Worm (Caenorhabditis elegans) whole organism, L1 larva: ENCODE measurements around the gene daf-14.

Experiments
- C04F5.9 ChIP-seq: sonication (generic microtip); optimal IDR thresholded peaks from 2 replicates; lab custom pipeline; 2016; ENCODE audit warnings: missing genetic modification characterization, missing compliant biosample characterization
- C16A3.4 ChIP-seq: fragments of 150-350 bp; optimal IDR thresholded peaks from 2 replicates; lab custom pipeline; 2014; ENCODE audit warnings: missing biosample characterization, missing genetic modification characterization
- C34B4.2 ChIP-seq: sonication (generic microtip); optimal IDR thresholded peaks from 2 replicates; lab custom pipeline; 2017; ENCODE audit warnings: mild to moderate bottlenecking, missing genetic modification characterization, missing compliant biosample characterization
- aha-1 ChIP-seq: fragments of 150-350 bp; optimal IDR thresholded peaks from 2 replicates; lab custom pipeline; 2014; ENCODE audit warnings: missing biosample characterization, missing genetic modification characterization
- alr-1 ChIP-seq: fragments of 200-800 bp; sonication (Bioruptor generic); optimal IDR thresholded peaks from 2 replicates; lab custom pipeline; 2018; ENCODE audit warnings: borderline replicate concordance, mild to moderate bottlenecking, missing genetic modification characterization, missing compliant biosample characterization
- aly-2 ChIP-seq: fragments of 150-350 bp; optimal IDR thresholded peaks from 2 replicates; lab custom pipeline; 2014; ENCODE audit warnings: missing biosample characterization, missing genetic modification characterization
- ama-1 ChIP-seq: fragments of 150-350 bp; optimal IDR thresholded peaks from 2 replicates; lab custom pipeline; 2014
- blmp-1 ChIP-seq: fragments of 150-350 bp; optimal IDR thresholded peaks from 2 replicates; lab custom pipeline; 2014; ENCODE audit warnings: missing biosample characterization, missing genetic modification characterization
- ceh-63 ChIP-seq: fragments of 200-800 bp; sonication (Bioruptor generic); optimal IDR thresholded peaks from 2 replicates; lab custom pipeline; 2018; ENCODE audit warnings: mild to moderate bottlenecking, missing genetic modification characterization, missing compliant biosample characterization
- ceh-8 ChIP-seq: fragments of 200-800 bp; sonication (Bioruptor generic); optimal IDR thresholded peaks from 2 replicates; lab custom pipeline; 2018; ENCODE audit warnings: mild to moderate bottlenecking, missing genetic modification characterization, moderate library complexity, missing compliant biosample characterization
- ceh-82 ChIP-seq, 3 experiments: fragments of 150-350 bp in 1 of 3; sonication (generic microtip) in 2 of 3; optimal IDR thresholded peaks; 2 replicates each; lab custom pipeline; 2014 to 2017; ENCODE audit warnings: missing biosample characterization in 3 of 3, missing genetic modification characterization in 3 of 3
- ces-1 ChIP-seq: fragments of 150-350 bp; optimal IDR thresholded peaks from 2 replicates; lab custom pipeline; 2014; ENCODE audit warnings: missing biosample characterization, missing genetic modification reagents, missing genetic modification characterization
- dpl-1 ChIP-seq, 3 experiments: fragments of 150-350 bp in 2 of 3; sonication (generic microtip) in 1 of 3; optimal IDR thresholded peaks; 2 replicates each; lab custom pipeline; 2014 to 2017; ENCODE audit warnings: missing biosample characterization in 3 of 3, missing genetic modification characterization in 3 of 3, missing genetic modification reagents in 3 of 3
- egl-13 ChIP-seq: sonication (generic microtip); optimal IDR thresholded peaks from 2 replicates; lab custom pipeline; 2016; ENCODE audit warnings: missing genotype, missing genetic modification reagents, missing genetic modification characterization, missing compliant biosample characterization
- elt-3 ChIP-seq, 6 experiments: fragments of 150-350 bp in 1 of 6; sonication (generic microtip); optimal IDR thresholded peaks; 2 replicates each; lab custom pipeline; 2017 to 2018; ENCODE audit warnings: missing biosample characterization in 6 of 6, missing genetic modification characterization in 6 of 6, inconsistent platforms in 1 of 6
- fkh-10 ChIP-seq: sonication (generic microtip); optimal IDR thresholded peaks from 2 replicates; lab custom pipeline; 2017; ENCODE audit warnings: missing biosample characterization, missing genetic modification reagents, missing genetic modification characterization
- hlh-17 ChIP-seq: fragments of 200-800 bp; sonication (Bioruptor generic); optimal IDR thresholded peaks from 2 replicates; lab custom pipeline; 2018; ENCODE audit warnings: missing genetic modification characterization, mild to moderate bottlenecking, missing compliant biosample characterization, moderate library complexity, borderline replicate concordance
- hlh-4 ChIP-seq: sonication (generic microtip); optimal IDR thresholded peaks from 2 replicates; lab custom pipeline; 2016; ENCODE audit warnings: mild to moderate bottlenecking, missing genetic modification characterization, missing compliant biosample characterization
- hpl-2 ChIP-seq: fragments of 150-350 bp; optimal IDR thresholded peaks from 2 replicates; lab custom pipeline; 2014; ENCODE audit warnings: missing biosample characterization, missing genetic modification reagents, missing genetic modification characterization
- irx-1 ChIP-seq: sonication (generic microtip); optimal IDR thresholded peaks from 2 replicates; lab custom pipeline; 2016; ENCODE audit warnings: missing genetic modification characterization, missing compliant biosample characterization
- isw-1 ChIP-seq: fragments of 200-800 bp; sonication (Bioruptor generic); IDR thresholded peaks from 2 replicates; pipeline ENCODE4 v1.3.6; 2022; ENCODE audit warnings: missing genetic modification characterization, missing compliant biosample characterization
- lin-14 ChIP-seq: fragments of 200-800 bp; sonication (Bioruptor generic); optimal IDR thresholded peaks from 2 replicates; lab custom pipeline; 2018; ENCODE audit warnings: mild to moderate bottlenecking, missing genetic modification characterization, moderate library complexity, missing compliant biosample characterization
- lin-39 ChIP-seq: fragments of 150-350 bp; optimal IDR thresholded peaks from 2 replicates; lab custom pipeline; 2014; ENCODE audit warnings: missing biosample characterization, missing genetic modification reagents, missing genetic modification characterization
- lir-3 ChIP-seq: sonication (generic microtip); optimal IDR thresholded peaks from 2 replicates; lab custom pipeline; 2016; ENCODE audit warnings: mild to moderate bottlenecking, missing genetic modification characterization, moderate library complexity, missing compliant biosample characterization; ENCODE audit not compliant: poor library complexity
- mab-9 ChIP-seq: fragments of 200-800 bp; sonication (Bioruptor generic); IDR thresholded peaks from 2 replicates; pipeline ENCODE4 v1.3.6; 2022; ENCODE audit warnings: missing genetic modification reagents, missing genetic modification characterization, missing compliant biosample characterization
- mdl-1 ChIP-seq, 2 experiments: fragments of 150-350 bp; optimal IDR thresholded peaks; 2 replicates each; lab custom pipeline; 2014 to 2017; ENCODE audit warnings: missing biosample characterization in 2 of 2, missing genetic modification characterization in 2 of 2, inconsistent platforms in 1 of 2
- mep-1 ChIP-seq: fragments of 150-350 bp; optimal IDR thresholded peaks from 2 replicates; lab custom pipeline; 2014; ENCODE audit warnings: missing biosample characterization, missing genetic modification characterization
- nhr-11 ChIP-seq: fragments of 150-350 bp; optimal IDR thresholded peaks from 2 replicates; lab custom pipeline; 2014; ENCODE audit warnings: missing biosample characterization, missing genetic modification characterization
- nhr-19 ChIP-seq: fragments of 200-800 bp; sonication (Bioruptor generic); conservative IDR thresholded peaks from 2 replicates; pipeline ENCODE4 v1.3.6; 2022; ENCODE audit warnings: missing genetic modification characterization, missing compliant biosample characterization
- nhr-237 ChIP-seq: fragments of 150-350 bp; optimal IDR thresholded peaks from 2 replicates; lab custom pipeline; 2014; ENCODE audit warnings: missing biosample characterization, missing genetic modification characterization
- nhr-28 ChIP-seq: fragments of 150-350 bp; optimal IDR thresholded peaks from 2 replicates; lab custom pipeline; 2014; ENCODE audit warnings: missing biosample characterization, missing genetic modification characterization
- nhr-47 ChIP-seq: sonication (generic microtip); optimal IDR thresholded peaks from 2 replicates; lab custom pipeline; 2016; ENCODE audit warnings: mild to moderate bottlenecking, missing genetic modification characterization, moderate library complexity, missing compliant biosample characterization
- nhr-76 ChIP-seq: sonication (generic microtip); optimal IDR thresholded peaks from 2 replicates; lab custom pipeline; 2017; ENCODE audit warnings: missing biosample characterization, missing genetic modification characterization
- nhr-77 ChIP-seq: fragments of 150-350 bp; optimal IDR thresholded peaks from 2 replicates; lab custom pipeline; 2014; ENCODE audit warnings: missing biosample characterization, missing genetic modification characterization
- nhr-84 ChIP-seq: sonication (generic microtip); optimal IDR thresholded peaks from 2 replicates; lab custom pipeline; 2017; ENCODE audit warnings: missing biosample characterization, missing genetic modification characterization
- nhr-85 ChIP-seq: sonication (generic microtip); peaks from one replicate; lab custom pipeline; 2016; ENCODE audit warnings: missing genetic modification characterization, inconsistent platforms, missing compliant biosample characterization
- nhr-90 ChIP-seq: sonication (generic microtip); optimal IDR thresholded peaks from 2 replicates; lab custom pipeline; 2016; ENCODE audit warnings: mild to moderate bottlenecking, missing genetic modification characterization, missing compliant biosample characterization; ENCODE audit not compliant: poor library complexity
- pax-3 ChIP-seq: fragments of 200-800 bp; sonication (Bioruptor generic); optimal IDR thresholded peaks from 2 replicates; lab custom pipeline; 2018; ENCODE audit warnings: mild to moderate bottlenecking, missing genetic modification characterization, moderate library complexity, missing compliant biosample characterization
- pqm-1 ChIP-seq: sonication (generic microtip); optimal IDR thresholded peaks from 3 replicates; lab custom pipeline; 2017; ENCODE audit warnings: missing biosample characterization, missing genetic modification characterization
- snpc-4 ChIP-seq: fragments of 150-350 bp; optimal IDR thresholded peaks from 2 replicates; lab custom pipeline; 2014; ENCODE audit warnings: missing biosample characterization, missing genetic modification characterization
- sox-4 ChIP-seq: sonication (generic microtip); optimal IDR thresholded peaks from 2 replicates; lab custom pipeline; 2016; ENCODE audit warnings: missing genetic modification characterization, missing compliant biosample characterization
- sptf-1 ChIP-seq: fragments of 150-350 bp; optimal IDR thresholded peaks from 2 replicates; lab custom pipeline; 2014; ENCODE audit warnings: missing biosample characterization, missing genetic modification characterization
- sup-37 ChIP-seq: fragments of 200-800 bp; sonication (Bioruptor generic); optimal IDR thresholded peaks from 2 replicates; lab custom pipeline; 2018; ENCODE audit warnings: mild to moderate bottlenecking, missing genetic modification characterization, missing compliant biosample characterization
- swsn-7 ChIP-seq: sonication (generic microtip); optimal IDR thresholded peaks from 2 replicates; lab custom pipeline; 2016; ENCODE audit warnings: missing genetic modification characterization, missing compliant biosample characterization
- tlp-1 ChIP-seq: fragments of 150-350 bp; optimal IDR thresholded peaks from 2 replicates; lab custom pipeline; 2014; ENCODE audit warnings: missing biosample characterization, missing genetic modification characterization
- unc-86 ChIP-seq: sonication (generic microtip); optimal IDR thresholded peaks from 2 replicates; lab custom pipeline; 2016; ENCODE audit warnings: missing genetic modification characterization, missing compliant biosample characterization
- unc-98 ChIP-seq: fragments of 200-800 bp; sonication (Bioruptor generic); IDR thresholded peaks from 2 replicates; pipeline ENCODE4 v1.3.6; 2022; ENCODE audit warnings: missing genetic modification characterization, missing compliant biosample characterization
- xbp-1 ChIP-seq: sonication (generic microtip); optimal IDR thresholded peaks from 2 replicates; lab custom pipeline; 2016; ENCODE audit warnings: missing genetic modification characterization, missing compliant biosample characterization
- zag-1 ChIP-seq: fragments of 150-350 bp; optimal IDR thresholded peaks from 2 replicates; lab custom pipeline; 2014; ENCODE audit warnings: missing biosample characterization, missing genetic modification characterization
- zip-4 ChIP-seq: fragments of 200-800 bp; sonication (Bioruptor generic); optimal IDR thresholded peaks from 2 replicates; lab custom pipeline; 2018; ENCODE audit warnings: mild to moderate bottlenecking, missing genetic modification characterization, moderate library complexity, missing compliant biosample characterization
- ztf-11 ChIP-seq, 2 experiments: sonication (generic microtip); optimal IDR thresholded peaks; 2 replicates each; lab custom pipeline; 2016 to 2017; ENCODE audit warnings: missing genetic modification characterization in 2 of 2, missing biosample characterization in 1 of 2, missing compliant biosample characterization in 1 of 2
- ztf-4 ChIP-seq: fragments of 150-350 bp; optimal IDR thresholded peaks from 2 replicates; lab custom pipeline; 2014; ENCODE audit warnings: missing biosample characterization, missing genetic modification characterization

Gene daf-14

ce11 chrIV:10284194-10284910 lies 33.9 kb downstream of the daf-14 start, which contains the start of gene rad-51 (continued):
- TF ChIP-seq C04F5.9 (tag; lab: Kevin White, UChicago) (no peak), nhr-76 (tag; lab: Kevin White, UChicago) (no peak), unc-86 (peak; percentile 32), alr-1 (tag; lab: Kevin White, UChicago) (no peak), ztf-11 (tag; optimal IDR thresholded peaks at IDR 0.05; lab: Kevin White, UChicago) (no peak), sptf-1 (tag; lab: Kevin White, UChicago) (no peak), lir-3 (tag; lab: Kevin White, UChicago) (peak; percentile 5), fkh-10 (GFP tag; lab: Kevin White, UChicago) (peak; percentile 2), isw-1 (GFP tag; lab: Robert Waterston, UW) (peak; percentile 24; the same call in 1 of the 2 replicates), nhr-11 (tag; lab: Kevin White, UChicago) (no peak), nhr-47 (tag; lab: Kevin White, UChicago) (no peak), xbp-1 (peak; percentile 45), zip-4 (no peak), mdl-1 (tag; optimal IDR thresholded peaks at IDR 0.05; lab: Kevin White, UChicago) (peak in 1 of 2 experiments; percentile 76), dpl-1 (GFP tag; optimal IDR thresholded peaks at IDR 0.05; lab: Kevin White, UChicago) (peak; percentile 78 to 89 (median 81)), pqm-1 (tag; lab: Kevin White, UChicago) (no peak), nhr-237 (no peak), ama-1 (no peak), lin-39 (tag; lab: Kevin White, UChicago) (no peak), ceh-82 (tag; optimal IDR thresholded peaks at IDR 0.05; lab: Kevin White, UChicago) (peak in 2 of 3 experiments; percentile 55 to 75), snpc-4 (tag; lab: Kevin White, UChicago) (no peak), hpl-2 (GFP tag; lab: Kevin White, UChicago) (no peak), elt-3 (tag; optimal IDR thresholded peaks at IDR 0.05; lab: Kevin White, UChicago) (peak in 1 of 6 experiments; percentile 6), swsn-7 (tag; lab: Kevin White, UChicago) (peak; percentile 42), C16A3.4 (tag; lab: Kevin White, UChicago) (peak; percentile 39), unc-98 (GFP tag; lab: Robert Waterston, UW) (no peak), lin-14 (GFP tag; lab: Kevin White, UChicago) (peak; percentile 97), nhr-90 (tag; lab: Kevin White, UChicago) (peak; percentile 17), aha-1 (no peak), ceh-63 (GFP tag; lab: Kevin White, UChicago) (no peak), sup-37 (no peak), zag-1 (no peak), nhr-19 (GFP tag; lab: Robert Waterston, UW) (no peak; the same call in 1 of the 2 replicates), nhr-85 (tag; lab: Kevin White, UChicago) (peak; percentile 1), pax-3 (tag; lab: Kevin White, UChicago) (no peak), ztf-4 (tag; lab: Kevin White, UChicago) (no peak), C34B4.2 (tag; lab: Kevin White, UChicago) (no peak), sox-4 (no peak), mab-9 (GFP tag; lab: Robert Waterston, UW) (no peak), hlh-17 (no peak), ces-1 (GFP tag; lab: Kevin White, UChicago) (no peak), mep-1 (tag; lab: Kevin White, UChicago) (peak; percentile 80), aly-2 (tag; lab: Kevin White, UChicago) (no peak), ceh-8 (GFP tag; lab: Kevin White, UChicago) (peak; percentile 16), blmp-1 (tag; lab: Kevin White, UChicago) (peak; percentile 48), nhr-84 (tag; lab: Kevin White, UChicago) (no peak), nhr-28 (tag; lab: Kevin White, UChicago) (no peak), egl-13 (tag; lab: Kevin White, UChicago) (no peak), tlp-1 (tag; lab: Kevin White, UChicago) (no peak), hlh-4 (no peak), irx-1 (tag; lab: Kevin White, UChicago) (no peak), nhr-77 (peak; percentile 39)
